Fruit fly (Drosophila melanogaster) whole organism, embryonic: ENCODE measurements around the gene Der-2.
A peak's percentile ranks its signal among the peaks of the same experiment; 100 is the strongest.

Experiments used
- Ada2b ChIP-seq: fragments of 200-800 bp; sonication (Bioruptor generic); IDR thresholded peaks from 2 replicates; pipeline ENCODE4 v1.3.6; 2022; ENCODE audit warnings: missing biosample characterization, missing genetic modification characterization
- B-H2 ChIP-seq: fragments of 200-800 bp; sonication (Bioruptor generic); optimal IDR thresholded peaks from 2 replicates; lab custom pipeline; 2018; ENCODE audit warnings: missing biosample characterization, mild to moderate bottlenecking, missing genetic modification characterization
- CG10543 ChIP-seq: fragments of 200-800 bp; sonication (Bioruptor generic); optimal IDR thresholded peaks from 3 replicates; lab custom pipeline; 2017; ENCODE audit warnings: missing biosample characterization, mild to moderate bottlenecking, missing genetic modification characterization, moderate library complexity
- CG12071 ChIP-seq: fragments of 200-800 bp; sonication (Bioruptor generic); optimal IDR thresholded peaks from 3 replicates; lab custom pipeline; 2018; ENCODE audit warnings: missing biosample characterization, mild to moderate bottlenecking, missing genetic modification characterization
- CG14441 ChIP-seq: fragments of 200-800 bp; sonication (Bioruptor generic); IDR thresholded peaks from 2 replicates; pipeline ENCODE4 v1.3.6; 2022; ENCODE audit warnings: missing biosample characterization, missing genetic modification characterization
- CG1529 ChIP-seq: fragments of 200-800 bp; sonication (Bioruptor generic); optimal IDR thresholded peaks from 3 replicates; lab custom pipeline; 2018; ENCODE audit warnings: missing biosample characterization, missing genetic modification characterization
- CG15696 ChIP-seq: fragments of 200-800 bp; sonication (Bioruptor generic); optimal IDR thresholded peaks from 2 replicates; lab custom pipeline; 2019; ENCODE audit warnings: missing biosample characterization, mild to moderate bottlenecking, missing genetic modification characterization, moderate library complexity
- CG16779 ChIP-seq: fragments of 200-800 bp; sonication (Bioruptor generic); IDR thresholded peaks from 2 replicates; pipeline ENCODE4 v1.3.6; 2022; ENCODE audit warnings: missing biosample characterization, missing genetic modification characterization
- CG18011 ChIP-seq: fragments of 200-800 bp; sonication (Bioruptor generic); optimal IDR thresholded peaks from 2 replicates; lab custom pipeline; 2017; ENCODE audit warnings: missing biosample characterization, missing genetic modification characterization, mild to moderate bottlenecking, moderate library complexity, missing genotype
- CG3065 ChIP-seq: fragments of 200-800 bp; sonication (Bioruptor generic); optimal IDR thresholded peaks from 2 replicates; lab custom pipeline; 2016; ENCODE audit warnings: missing biosample characterization, missing genetic modification characterization
- CG3838 ChIP-seq: fragments of 200-800 bp; sonication (Bioruptor generic); optimal IDR thresholded peaks from 3 replicates; lab custom pipeline; 2016; ENCODE audit warnings: missing biosample characterization, missing genetic modification characterization
- CG3995 ChIP-seq: fragments of 200-800 bp; sonication (Bioruptor generic); optimal IDR thresholded peaks from 3 replicates; lab custom pipeline; 2016; ENCODE audit warnings: missing biosample characterization, missing genetic modification characterization
- CG6791 ChIP-seq: fragments of 200-800 bp; sonication (Bioruptor generic); IDR thresholded peaks from 3 replicates; pipeline ENCODE4 v1.3.6; 2022; ENCODE audit warnings: missing biosample characterization, missing genetic modification characterization; ENCODE audit not compliant: partially characterized antibody
- CG6854 ChIP-seq: fragments of 200-800 bp; sonication (Bioruptor generic); optimal IDR thresholded peaks from 3 replicates; lab custom pipeline; 2017; ENCODE audit warnings: missing biosample characterization, mild to moderate bottlenecking, missing genetic modification characterization
- CG8359 ChIP-seq: fragments of 200-800 bp; sonication (Bioruptor generic); optimal IDR thresholded peaks from 2 replicates; lab custom pipeline; 2017; ENCODE audit warnings: missing biosample characterization, mild to moderate bottlenecking, missing genetic modification characterization, borderline replicate concordance
- CG8765 ChIP-seq: fragments of 200-800 bp; sonication (Bioruptor generic); IDR thresholded peaks from 2 replicates; pipeline ENCODE4 v1.3.6; 2022; ENCODE audit warnings: missing biosample characterization, missing genetic modification characterization
- CG8924 ChIP-seq: fragments of 200-800 bp; optimal IDR thresholded peaks from 3 replicates; lab custom pipeline; 2019; ENCODE audit warnings: missing biosample characterization, mild to moderate bottlenecking, missing genetic modification characterization, moderate library complexity
- CG9876 ChIP-seq: fragments of 200-800 bp; sonication (Bioruptor generic); optimal IDR thresholded peaks from 2 replicates; lab custom pipeline; 2016; ENCODE audit warnings: missing biosample characterization, missing genetic modification characterization
- Camta ChIP-seq: fragments of 200-800 bp; sonication (Bioruptor generic); optimal IDR thresholded peaks from 2 replicates; lab custom pipeline; 2016; ENCODE audit warnings: missing biosample characterization, missing genetic modification characterization
- CrebB ChIP-seq: fragments of 200-800 bp; sonication (Bioruptor generic); optimal IDR thresholded peaks from 3 replicates; lab custom pipeline; 2018; ENCODE audit warnings: missing biosample characterization, mild to moderate bottlenecking, missing genetic modification characterization
- Dll ChIP-seq: fragments of 200-800 bp; sonication (Bioruptor generic); IDR thresholded peaks from 4 replicates; pipeline ENCODE4 v1.3.6; 2022; ENCODE audit warnings: missing biosample characterization, missing genetic modification characterization; ENCODE audit not compliant: partially characterized antibody
- E2f2 ChIP-seq: fragments of 200-800 bp; sonication (Bioruptor generic); IDR thresholded peaks from 2 replicates; pipeline ENCODE4 v1.3.6; 2022; ENCODE audit warnings: missing biosample characterization, missing genetic modification characterization
- Ets97D ChIP-seq: fragments of 200-800 bp; sonication (Bioruptor generic); optimal IDR thresholded peaks from 3 replicates; lab custom pipeline; 2016; ENCODE audit warnings: missing biosample characterization, missing genetic modification characterization
- Hey ChIP-seq: fragments of 200-800 bp; sonication (Bioruptor generic); optimal IDR thresholded peaks from 3 replicates; lab custom pipeline; 2018; ENCODE audit warnings: missing biosample characterization, mild to moderate bottlenecking, missing genetic modification characterization
- Hr3 ChIP-seq: fragments of 200-800 bp; sonication (Bioruptor generic); optimal IDR thresholded peaks from 3 replicates; lab custom pipeline; 2016; ENCODE audit warnings: missing biosample characterization, missing genetic modification characterization
- Hr51 ChIP-seq, 2 experiments: fragments of 200-800 bp; sonication (Bioruptor generic); optimal IDR thresholded peaks; 2 replicates in 1 of 2; 3 replicates in 1 of 2; lab custom pipeline; 2016 to 2018; ENCODE audit warnings: missing biosample characterization in 2 of 2, missing genetic modification characterization in 2 of 2, mild to moderate bottlenecking in 1 of 2, moderate library complexity in 1 of 2
- Jarid2 ChIP-seq: fragments of 200-800 bp; sonication (Bioruptor generic); optimal IDR thresholded peaks from 3 replicates; lab custom pipeline; 2017; ENCODE audit warnings: mild to moderate bottlenecking, missing biosample characterization, missing genetic modification reagents, missing genetic modification characterization
- MTF-1 ChIP-seq: fragments of 200-800 bp; sonication (Bioruptor generic); optimal IDR thresholded peaks from 2 replicates; lab custom pipeline; 2018; ENCODE audit warnings: missing biosample characterization, mild to moderate bottlenecking, missing genetic modification characterization, borderline replicate concordance
- NK7.1 ChIP-seq: fragments of 200-800 bp; sonication (Bioruptor generic); optimal IDR thresholded peaks from 3 replicates; lab custom pipeline; 2016; ENCODE audit warnings: missing biosample characterization, missing genetic modification characterization
- Oli ChIP-seq: fragments of 200-800 bp; sonication (Bioruptor generic); optimal IDR thresholded peaks from 2 replicates; lab custom pipeline; 2018; ENCODE audit warnings: missing biosample characterization, mild to moderate bottlenecking, missing genetic modification characterization, moderate library complexity
- Ptx1 ChIP-seq: fragments of 200-800 bp; sonication (Bioruptor generic); IDR thresholded peaks from 2 replicates; pipeline ENCODE4 v1.3.6; 2022; ENCODE audit warnings: missing biosample characterization, missing genetic modification characterization
- Side ChIP-seq: fragments of 200-800 bp; sonication (Bioruptor generic); optimal IDR thresholded peaks from 2 replicates; lab custom pipeline; 2016; ENCODE audit warnings: missing biosample characterization, missing genetic modification characterization
- Taf1 ChIP-seq: fragments of 200-800 bp; sonication (Bioruptor generic); IDR thresholded peaks from 2 replicates; pipeline ENCODE4 v1.3.6; 2022; ENCODE audit warnings: missing biosample characterization, missing genetic modification characterization
- ato ChIP-seq: fragments of 200-800 bp; sonication (Bioruptor generic); IDR thresholded peaks from 2 replicates; pipeline ENCODE4 v1.3.6; 2022; ENCODE audit warnings: missing biosample characterization, missing genetic modification characterization; ENCODE audit not compliant: partially characterized antibody
- cad ChIP-seq: fragments of >200 bp; optimal IDR thresholded peaks from 2 replicates; lab custom pipeline; 2017; ENCODE audit warnings: missing biosample characterization, missing genetic modification characterization
- caup ChIP-seq: fragments of 200-800 bp; sonication (Bioruptor generic); optimal IDR thresholded peaks from 3 replicates; lab custom pipeline; 2017; ENCODE audit warnings: missing biosample characterization, mild to moderate bottlenecking, missing genetic modification characterization, moderate library complexity; ENCODE audit not compliant: severe bottlenecking
- dmrt11E ChIP-seq: fragments of 200-800 bp; sonication (Bioruptor generic); optimal IDR thresholded peaks from 3 replicates; lab custom pipeline; 2018; ENCODE audit warnings: missing biosample characterization, mild to moderate bottlenecking, missing genetic modification characterization, moderate library complexity
- emc ChIP-seq: fragments of 200-800 bp; sonication (Bioruptor generic); optimal IDR thresholded peaks from 2 replicates; lab custom pipeline; 2016; ENCODE audit warnings: missing biosample characterization, missing genetic modification characterization
- gcm2 ChIP-seq: fragments of 200-800 bp; sonication (Bioruptor generic); optimal IDR thresholded peaks from 2 replicates; lab custom pipeline; 2016; ENCODE audit warnings: missing biosample characterization, missing genetic modification characterization
- mam ChIP-seq: fragments of 200-800 bp; sonication (Bioruptor generic); optimal IDR thresholded peaks from 3 replicates; lab custom pipeline; 2016; ENCODE audit warnings: missing biosample characterization, missing genetic modification characterization
- nerfin-1 ChIP-seq: fragments of 200-800 bp; sonication (Bioruptor generic); optimal IDR thresholded peaks from 3 replicates; lab custom pipeline; 2019; ENCODE audit warnings: missing biosample characterization, mild to moderate bottlenecking, missing genetic modification characterization, moderate library complexity
- pho ChIP-seq: fragments of 200-800 bp; sonication (Bioruptor generic); optimal IDR thresholded peaks from 2 replicates; lab custom pipeline; 2016; ENCODE audit warnings: missing biosample characterization, missing genetic modification characterization
- pita ChIP-seq: fragments of 200-800 bp; sonication (Bioruptor generic); optimal IDR thresholded peaks from 2 replicates; lab custom pipeline; 2017; ENCODE audit warnings: missing biosample characterization, mild to moderate bottlenecking, missing genetic modification characterization
- seq ChIP-seq: fragments of 200-800 bp; sonication (Bioruptor generic); IDR thresholded peaks from 2 replicates; pipeline ENCODE4 v1.3.6; 2022; ENCODE audit warnings: missing biosample characterization, missing genetic modification characterization
- sima ChIP-seq: fragments of 200-800 bp; sonication (Bioruptor generic); optimal IDR thresholded peaks from 2 replicates; lab custom pipeline; 2016; ENCODE audit warnings: missing biosample characterization, missing genetic modification characterization
- sqz ChIP-seq: fragments of 200-800 bp; sonication (Bioruptor generic); optimal IDR thresholded peaks from 3 replicates; lab custom pipeline; 2018; ENCODE audit warnings: missing biosample characterization, mild to moderate bottlenecking, missing genetic modification characterization
- sr ChIP-seq: fragments of 200-800 bp; sonication (Bioruptor generic); IDR thresholded peaks from 3 replicates; pipeline ENCODE4 v1.3.6; 2022; ENCODE audit warnings: missing biosample characterization, missing genetic modification characterization
- trem ChIP-seq: fragments of 200-800 bp; optimal IDR thresholded peaks from 3 replicates; lab custom pipeline; 2019; ENCODE audit warnings: missing biosample characterization, mild to moderate bottlenecking, missing genetic modification characterization, moderate library complexity
- tup ChIP-seq: fragments of 200-800 bp; sonication (Bioruptor generic); optimal IDR thresholded peaks from 2 replicates; lab custom pipeline; 2016; ENCODE audit warnings: missing biosample characterization, mild to moderate bottlenecking, missing genetic modification characterization, moderate library complexity

Der-2 gene

dm6 chr3R:16448378-16449134, 35.5 kb downstream of the Der-2 start (continued):
- peak; percentile 41 for TF ChIP-seq caup (GFP tag; lab: Kevin White, UChicago)
- TF ChIP-seq NK7.1 (GFP tag; lab: Kevin White, UChicago), result no peak
- peak; percentile 7 for TF ChIP-seq Camta
- no peak; the same call in 1 of the 2 replicates for TF ChIP-seq seq
- peak; percentile 48 for TF ChIP-seq CG8359 (GFP tag; lab: Kevin White, UChicago)
- TF ChIP-seq Ada2b, result peak; percentile 81
- TF ChIP-seq B-H2, result no peak
- TF ChIP-seq sima, result no peak
- TF ChIP-seq pho (GFP tag; lab: Kevin White, UChicago), result peak; percentile 42
- peak; percentile 62; the same call in 2 of the 3 replicates for TF ChIP-seq sr (GFP tag; lab: Robert Waterston, UW)
- peak in 1 of 2 experiments; percentile 73 for TF ChIP-seq Hr51 (GFP tag; optimal IDR thresholded peaks at IDR 0.05; lab: Kevin White, UChicago)
- TF ChIP-seq mam (GFP tag; lab: Kevin White, UChicago), result peak; percentile 62
- TF ChIP-seq trem (tag; lab: Kevin White, UChicago), result peak; percentile 75
- TF ChIP-seq ato (GFP tag; lab: Robert Waterston, UW), result no peak
- peak; percentile 47 for TF ChIP-seq emc
- 0 out of 2 replicates have a peak, but pooled peaks have one; percentile 20 for TF ChIP-seq CG16779 (GFP tag; lab: Robert Waterston, UW)
- no peak for TF ChIP-seq CG15696 (tag; lab: Kevin White, UChicago)
- TF ChIP-seq E2f2 (GFP tag; lab: Robert Waterston, UW), result no peak; the same call in 1 of the 2 replicates
- TF ChIP-seq CG3838, result no peak
- TF ChIP-seq CrebB, result peak; percentile 67
- TF ChIP-seq nerfin-1 (tag; lab: Kevin White, UChicago), result no peak
- peak; percentile 81 for TF ChIP-seq Ptx1 (GFP tag; lab: Robert Waterston, UW)
- TF ChIP-seq Oli (tag; lab: Kevin White, UChicago), result peak; percentile 61
- peak; percentile 49 for TF ChIP-seq CG3995 (GFP tag; lab: Kevin White, UChicago)
- peak; percentile 76 for TF ChIP-seq MTF-1
- TF ChIP-seq cad (GFP tag; lab: Kevin White, UChicago), result no peak
- peak; percentile 31 for TF ChIP-seq Ets97D (GFP tag; lab: Kevin White, UChicago)
- no peak for TF ChIP-seq CG6854
- TF ChIP-seq CG14441 (GFP tag; lab: Robert Waterston, UW), result peak; percentile 76
- TF ChIP-seq CG6791 (GFP tag; lab: Robert Waterston, UW), result no peak
- peak; percentile 62 for TF ChIP-seq CG9876 (GFP tag; lab: Kevin White, UChicago)
- peak; percentile 36; the same call in 1 of the 2 replicates for TF ChIP-seq Taf1 (GFP tag; lab: Robert Waterston, UW)
- TF ChIP-seq CG18011 (GFP tag; lab: Kevin White, UChicago), result no peak
- TF ChIP-seq Hr3 (GFP tag; lab: Kevin White, UChicago), result peak; percentile 34
- no peak for TF ChIP-seq Dll
- no peak for TF ChIP-seq CG10543 (GFP tag; lab: Kevin White, UChicago)
- no peak for TF ChIP-seq Jarid2
- no peak for TF ChIP-seq gcm2 (GFP tag; lab: Kevin White, UChicago)
- TF ChIP-seq CG8924 (tag; lab: Kevin White, UChicago), result peak; percentile 43
- TF ChIP-seq CG1529, result peak; percentile 23
- no peak for TF ChIP-seq Hey (tag; lab: Kevin White, UChicago)
- TF ChIP-seq pita, result no peak
- TF ChIP-seq dmrt11E (tag; lab: Kevin White, UChicago), result peak; percentile 81
- no peak for TF ChIP-seq sqz (GFP tag; lab: Kevin White, UChicago)
- peak; percentile 81 for TF ChIP-seq CG8765 (GFP tag; lab: Robert Waterston, UW)
- peak; percentile 58 for TF ChIP-seq tup
- peak; percentile 42 for TF ChIP-seq Side (GFP tag; lab: Kevin White, UChicago)
- peak; percentile 83 for TF ChIP-seq CG12071 (GFP tag; lab: Kevin White, UChicago)
- no peak for TF ChIP-seq CG3065 (GFP tag; lab: Kevin White, UChicago)
